Worm (Caenorhabditis elegans) whole organism, late embryonic: ENCODE results near the gene prx-10.

Experiments used
- C08G9.2 ChIP-seq: sonication (generic microtip); optimal IDR thresholded peaks from 2 replicates; lab custom pipeline; 2016; ENCODE audit warnings: mild to moderate bottlenecking, missing genetic modification characterization, moderate library complexity, missing compliant biosample characterization
- C38D4.7 ChIP-seq: fragments of 200-800 bp; sonication (Bioruptor generic); optimal IDR thresholded peaks from 2 replicates; lab custom pipeline; 2018; ENCODE audit warnings: mild to moderate bottlenecking, missing genetic modification characterization, moderate library complexity, missing compliant biosample characterization
- K02D7.2 ChIP-seq: sonication (generic microtip); optimal IDR thresholded peaks from 2 replicates; lab custom pipeline; 2017; ENCODE audit warnings: mild to moderate bottlenecking, missing genetic modification characterization, missing compliant biosample characterization
- K09A11.1 ChIP-seq: sonication (generic microtip); optimal IDR thresholded peaks from 2 replicates; lab custom pipeline; 2017; ENCODE audit warnings: antibody characterized with exemption, mild to moderate bottlenecking, missing genetic modification characterization, missing compliant biosample characterization; ENCODE audit not compliant: insufficient read depth
- ahr-1 ChIP-seq: sonication (generic microtip); optimal IDR thresholded peaks from 2 replicates; lab custom pipeline; 2016; ENCODE audit warnings: missing genetic modification characterization, missing compliant biosample characterization
- ama-1 ChIP-seq: fragments of 150-350 bp; optimal IDR thresholded peaks from 2 replicates; lab custom pipeline; 2014
- ceh-14 ChIP-seq: sonication (generic microtip); optimal IDR thresholded peaks from 2 replicates; lab custom pipeline; 2016; ENCODE audit warnings: missing genotype, missing genetic modification characterization, missing compliant biosample characterization
- ceh-2 ChIP-seq: sonication (generic microtip); optimal IDR thresholded peaks from 2 replicates; lab custom pipeline; 2016; ENCODE audit warnings: missing genotype, missing genetic modification characterization, missing compliant biosample characterization
- ceh-34 ChIP-seq: sonication (generic microtip); optimal IDR thresholded peaks from 2 replicates; lab custom pipeline; 2016; ENCODE audit warnings: mild to moderate bottlenecking, missing genetic modification characterization, missing compliant biosample characterization
- ceh-48 ChIP-seq: sonication (generic microtip); optimal IDR thresholded peaks from 2 replicates; lab custom pipeline; 2016; ENCODE audit warnings: missing genetic modification characterization, inconsistent platforms, missing compliant biosample characterization
- ceh-9 ChIP-seq: sonication (generic microtip); optimal IDR thresholded peaks from 2 replicates; lab custom pipeline; 2016; ENCODE audit warnings: mild to moderate bottlenecking, missing genetic modification characterization, inconsistent platforms, missing compliant biosample characterization
- che-1 ChIP-seq: sonication (generic microtip); optimal IDR thresholded peaks from 2 replicates; lab custom pipeline; 2016; ENCODE audit warnings: mild to moderate bottlenecking, missing genetic modification characterization, missing compliant biosample characterization
- dmd-4 ChIP-seq: sonication (generic microtip); optimal IDR thresholded peaks from 2 replicates; lab custom pipeline; 2016; ENCODE audit warnings: borderline replicate concordance, missing genetic modification characterization, missing compliant biosample characterization
- dve-1 ChIP-seq: sonication (generic microtip); optimal IDR thresholded peaks from 2 replicates; lab custom pipeline; 2017; ENCODE audit warnings: antibody characterized with exemption, mild to moderate bottlenecking, missing genetic modification characterization, missing compliant biosample characterization
- ets-4 ChIP-seq: sonication (generic microtip); optimal IDR thresholded peaks from 2 replicates; lab custom pipeline; 2016; ENCODE audit warnings: missing genetic modification characterization, missing compliant biosample characterization
- fax-1 ChIP-seq: sonication (generic microtip); optimal IDR thresholded peaks from 2 replicates; lab custom pipeline; 2016; ENCODE audit warnings: missing genotype, missing genetic modification characterization, missing compliant biosample characterization
- fkh-10 ChIP-seq: fragments of 150-350 bp; optimal IDR thresholded peaks from 2 replicates; lab custom pipeline; 2014; ENCODE audit warnings: missing biosample characterization, missing genetic modification reagents, missing genetic modification characterization
- fkh-6 ChIP-seq: sonication (generic microtip); optimal IDR thresholded peaks from 2 replicates; lab custom pipeline; 2016; ENCODE audit warnings: missing genetic modification characterization, missing compliant biosample characterization
- gmeb-2 ChIP-seq: sonication (generic microtip); optimal IDR thresholded peaks from 2 replicates; lab custom pipeline; 2016; ENCODE audit warnings: missing genetic modification characterization, inconsistent platforms, missing compliant biosample characterization
- hlh-13 ChIP-seq: fragments of 200-800 bp; sonication (Bioruptor generic); optimal IDR thresholded peaks from 2 replicates; lab custom pipeline; 2018; ENCODE audit warnings: mild to moderate bottlenecking, missing genetic modification characterization, missing compliant biosample characterization
- hlh-15 ChIP-seq: sonication (generic microtip); optimal IDR thresholded peaks from 2 replicates; lab custom pipeline; 2016; ENCODE audit warnings: missing genetic modification characterization, missing compliant biosample characterization
- hlh-30 ChIP-seq: sonication (generic microtip); optimal IDR thresholded peaks from 2 replicates; lab custom pipeline; 2017; ENCODE audit warnings: antibody characterized with exemption, missing genetic modification characterization, missing compliant biosample characterization; ENCODE audit not compliant: insufficient read depth
- hlh-6 ChIP-seq: sonication (generic microtip); optimal IDR thresholded peaks from 2 replicates; lab custom pipeline; 2016; ENCODE audit warnings: missing genotype, missing genetic modification characterization, missing compliant biosample characterization
- hlh-8 ChIP-seq: sonication (generic microtip); optimal IDR thresholded peaks from 2 replicates; lab custom pipeline; 2016; ENCODE audit warnings: missing genotype, missing genetic modification characterization, missing compliant biosample characterization
- lin-11 ChIP-seq: fragments of 200-800 bp; sonication (Bioruptor generic); optimal IDR thresholded peaks from 2 replicates; lab custom pipeline; 2018; ENCODE audit warnings: mild to moderate bottlenecking, missing genetic modification characterization, missing compliant biosample characterization
- mec-3 ChIP-seq: sonication (generic microtip); optimal IDR thresholded peaks from 2 replicates; lab custom pipeline; 2016; ENCODE audit warnings: borderline replicate concordance, missing genetic modification characterization, missing compliant biosample characterization
- pha-4 ChIP-seq: fragments of 150-350 bp; optimal IDR thresholded peaks from 2 replicates; lab custom pipeline; 2018; ENCODE audit warnings: missing biosample characterization, missing genetic modification reagents, missing genetic modification characterization
- ref-2 ChIP-seq: sonication (generic microtip); optimal IDR thresholded peaks from 2 replicates; lab custom pipeline; 2016; ENCODE audit warnings: missing genetic modification characterization, missing compliant biosample characterization
- rnt-1 ChIP-seq: sonication (generic microtip); optimal IDR thresholded peaks from 2 replicates; lab custom pipeline; 2016; ENCODE audit warnings: missing genetic modification characterization, missing compliant biosample characterization
- sdc-2 ChIP-seq: sonication (generic microtip); optimal IDR thresholded peaks from 2 replicates; lab custom pipeline; 2016; ENCODE audit warnings: missing genotype, missing genetic modification characterization, missing compliant biosample characterization
- sox-4 ChIP-seq: sonication (generic microtip); optimal IDR thresholded peaks from 2 replicates; lab custom pipeline; 2017; ENCODE audit warnings: mild to moderate bottlenecking, missing genetic modification characterization, inconsistent platforms, missing compliant biosample characterization
- syd-9 ChIP-seq: sonication (generic microtip); optimal IDR thresholded peaks from 2 replicates; lab custom pipeline; 2016; ENCODE audit warnings: mild to moderate bottlenecking, missing genetic modification characterization, moderate library complexity, missing compliant biosample characterization
- ttx-3 ChIP-seq: sonication (generic microtip); optimal IDR thresholded peaks from 2 replicates; lab custom pipeline; 2016; ENCODE audit warnings: missing genetic modification reagents, missing genetic modification characterization, missing compliant biosample characterization
- unc-55 ChIP-seq: sonication (generic microtip); optimal IDR thresholded peaks from 2 replicates; lab custom pipeline; 2017; ENCODE audit warnings: missing biosample characterization, missing genetic modification reagents, missing genetic modification characterization
- unc-86 ChIP-seq: sonication (generic microtip); optimal IDR thresholded peaks from 2 replicates; lab custom pipeline; 2016; ENCODE audit warnings: missing genetic modification characterization, missing compliant biosample characterization

Gene prx-10

ce11 chrIII:5263299-5263993, 27.2 kb downstream of the prx-10 start, which contains the start of the genes C34E10.9 and hap-1:
C34E10.9 (minus strand) TSS chrIII:5263399.
hap-1 (plus strand) TSS chrIII:5263943.
- no peak for TF ChIP-seq syd-9
- TF ChIP-seq lin-11 (tag; lab: Kevin White, UChicago) = no peak
- TF ChIP-seq unc-86 = no peak
- no peak for TF ChIP-seq hlh-30 (tag; lab: Kevin White, UChicago)
- no peak for TF ChIP-seq ama-1 (lab: Kevin White, UChicago)
- TF ChIP-seq ttx-3 (tag; lab: Kevin White, UChicago) = no peak
- no peak for TF ChIP-seq hlh-8 (tag; lab: Kevin White, UChicago)
- TF ChIP-seq ceh-2 (tag; lab: Kevin White, UChicago) = no peak
- TF ChIP-seq hlh-13 (GFP tag; lab: Kevin White, UChicago) = no peak
- no peak for TF ChIP-seq sdc-2 (tag; lab: Kevin White, UChicago)
- TF ChIP-seq che-1 (tag; lab: Kevin White, UChicago) = no peak
- no peak for TF ChIP-seq pha-4 (tag; lab: Kevin White, UChicago)
- no peak for TF ChIP-seq rnt-1

DNA sequence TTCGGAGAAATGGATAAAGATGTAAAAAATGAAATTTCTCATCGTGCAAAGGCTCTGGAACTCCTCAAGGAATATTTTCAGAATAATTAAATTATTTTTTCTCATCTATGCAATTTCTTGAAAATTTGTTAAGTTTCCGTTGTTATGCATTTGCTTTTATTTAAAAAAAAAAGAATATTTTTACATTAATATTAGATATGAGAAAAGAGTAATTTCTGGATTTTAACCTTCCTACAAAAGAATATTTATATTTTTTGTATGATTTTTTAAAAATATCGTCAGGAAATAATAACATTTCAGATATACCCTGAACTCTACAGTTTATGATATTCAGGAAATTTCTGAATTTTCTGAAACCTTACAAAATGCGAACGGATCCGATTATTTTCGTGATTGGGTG, 28.6 kb downstream of the prx-10 start, which contains the start of gene gro-1:
TSS of gene gro-1 (plus strand) at position 301 of the 400 bp plus-strand sequence.
- TF ChIP-seq fax-1 (tag; lab: Kevin White, UChicago) (no peak), sdc-2 (tag; lab: Kevin White, UChicago) (no peak)
- TF ChIP-seq, all 69 proteins: peak for 0

ce11 chrIII:5267217-5267906, 31.2 kb downstream of the prx-10 start, which contains the start of gene ZC395.5:
ZC395.5 (plus strand) TSS chrIII:5267848.
- TF ChIP-seq sox-4 (tag; lab: Kevin White, UChicago) (no peak), C38D4.7 (GFP tag; lab: Kevin White, UChicago) (no peak), hlh-15 (tag; lab: Kevin White, UChicago) (no peak), gmeb-2 (no peak), lin-11 (tag; lab: Kevin White, UChicago) (no peak), hlh-6 (tag; lab: Kevin White, UChicago) (no peak), ceh-14 (tag; lab: Kevin White, UChicago) (no peak), dmd-4 (tag; lab: Kevin White, UChicago) (no peak), ceh-48 (tag; lab: Kevin White, UChicago) (no peak), ceh-34 (tag; lab: Kevin White, UChicago) (no peak), K09A11.1 (tag; lab: Kevin White, UChicago) (no peak), fax-1 (tag; lab: Kevin White, UChicago) (no peak), ref-2 (tag; lab: Kevin White, UChicago) (no peak), hlh-30 (tag; lab: Kevin White, UChicago) (no peak), mec-3 (tag; lab: Kevin White, UChicago) (no peak)

- no peak for TF ChIP-seq hlh-30 (tag; lab: Kevin White, UChicago)
- TF ChIP-seq K02D7.2 (tag; lab: Kevin White, UChicago) = no peak
- TF ChIP-seq ahr-1 (tag; lab: Kevin White, UChicago) = no peak
- no peak for TF ChIP-seq ets-4 (tag; lab: Kevin White, UChicago)
- TF ChIP-seq C08G9.2 (tag; lab: Kevin White, UChicago) = no peak
- TF ChIP-seq hlh-15 (tag; lab: Kevin White, UChicago) = no peak
- TF ChIP-seq fax-1 (tag; lab: Kevin White, UChicago) = no peak
- TF ChIP-seq dmd-4 (tag; lab: Kevin White, UChicago) = no peak
- TF ChIP-seq fkh-6 (tag; lab: Kevin White, UChicago) = no peak
- TF ChIP-seq fkh-10 (GFP tag; lab: Kevin White, UChicago) = no peak
- no peak for TF ChIP-seq unc-55 (GFP tag; lab: Kevin White, UChicago)
- no peak for TF ChIP-seq dve-1 (tag; lab: Kevin White, UChicago)
- TF ChIP-seq ceh-9 = no peak
Measured at ce11 chrIII:5268486-5268885, 32.3 kb downstream of the prx-10 start.
